Fruit fly (Drosophila melanogaster) Kc167 (cell line): Measurements from ENCODE around the gene CG13457.

Experiments
- Myc ChIP-seq: fragments of >200 bp; optimal IDR thresholded peaks from 2 replicates; lab custom pipeline; 2017; ENCODE audit warnings: missing external identifiers
- Sin3A ChIP-seq: fragments of >200 bp; optimal IDR thresholded peaks from 2 replicates; lab custom pipeline; 2018; ENCODE audit warnings: missing external identifiers
- h ChIP-seq: fragments of >200 bp; optimal IDR thresholded peaks from 3 replicates; lab custom pipeline; 2018; ENCODE audit warnings: missing external identifiers
- insv ChIP-seq: fragments of >200 bp; optimal IDR thresholded peaks from 3 replicates; lab custom pipeline; 2018; ENCODE audit warnings: missing external identifiers
- psq ChIP-seq: fragments of >200 bp; optimal IDR thresholded peaks from 2 replicates; lab custom pipeline; 2017; ENCODE audit warnings: missing external identifiers
- ttk ChIP-seq: sonication (Bioruptor generic); optimal IDR thresholded peaks from 2 replicates; lab custom pipeline; 2017; ENCODE audit warnings: missing external identifiers

CG13457 gene

dm6 chr3L:15107776-15108379, 23.3 kb downstream of the CG13457 start:
- TF ChIP-seq psq (lab: Kevin White, UChicago) (no peak), Myc (no peak), ttk (no peak), Sin3A (no peak), h (lab: Kevin White, UChicago) (no peak)

- TF ChIP-seq Sin3A = no peak
- TF ChIP-seq ttk = no peak
- no peak for TF ChIP-seq insv (lab: Kevin White, UChicago)
- no peak for TF ChIP-seq psq (lab: Kevin White, UChicago)
- no peak for TF ChIP-seq h (lab: Kevin White, UChicago)
- no peak for TF ChIP-seq Myc
These were observed 23.9 kb downstream of the CG13457 start for dm6 chr3L:15107158-15107775.

dm6 chr3L:15105566-15106207, 25.5 kb downstream of the CG13457 start, which contains the start of gene CG45071:
Gene CG45071, plus strand, starts transcription at chr3L:15105882.
- TF ChIP-seq h (lab: Kevin White, UChicago) (no peak), ttk (no peak), psq (lab: Kevin White, UChicago) (no peak)

DNA sequence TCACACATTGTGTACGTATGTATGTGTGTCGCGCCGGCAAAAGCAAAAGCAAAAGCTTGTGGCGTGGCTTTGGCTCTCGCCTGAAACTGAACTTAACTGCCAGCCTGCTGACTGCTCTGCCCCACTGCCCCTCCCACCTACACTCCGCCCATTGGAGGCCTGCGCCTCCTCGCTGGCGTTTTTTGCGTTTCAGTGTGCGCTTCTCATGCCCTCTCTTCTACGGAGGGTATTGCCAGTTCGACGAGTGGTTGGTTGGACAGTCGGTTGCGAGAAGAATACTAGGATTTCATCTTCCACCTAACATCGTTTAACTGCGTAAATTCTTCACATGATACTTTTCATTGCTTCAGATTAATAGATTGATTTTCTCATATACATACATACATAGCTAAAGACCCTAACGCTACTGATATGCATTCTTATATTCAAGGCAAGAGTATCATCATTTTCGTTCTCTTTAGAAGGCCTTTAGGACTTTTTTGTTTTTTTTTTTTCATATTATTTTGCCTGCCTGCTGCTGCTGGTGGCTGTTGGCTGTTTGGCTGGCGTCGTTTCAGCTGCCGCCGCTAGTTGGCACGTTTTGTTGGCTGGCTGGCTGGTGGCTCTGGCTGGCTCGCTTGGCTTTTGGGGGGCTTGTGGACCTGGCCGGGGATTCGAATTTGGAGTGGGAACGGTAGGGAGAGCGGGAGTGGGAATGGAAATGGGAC, 26.2 kb downstream of the CG13457 start:
- TF ChIP-seq h (lab: Kevin White, UChicago) = no peak
- no peak for TF ChIP-seq ttk
- TF ChIP-seq Sin3A = no peak
- no peak for TF ChIP-seq psq (lab: Kevin White, UChicago)
- TF ChIP-seq insv (lab: Kevin White, UChicago) = no peak
- TF ChIP-seq Myc = no peak

- TF ChIP-seq psq (lab: Kevin White, UChicago) (no peak), h (lab: Kevin White, UChicago) (no peak), Myc (no peak), insv (lab: Kevin White, UChicago) (no peak), Sin3A (no peak), ttk (no peak)
These were observed 27.0 kb downstream of the CG13457 start for dm6 chr3L:15103988-15104848.

- TF ChIP-seq h (lab: Kevin White, UChicago) (no peak), Sin3A (no peak)
These were observed 28.4 kb downstream of the CG13457 start for dm6 chr3L:15102669-15103309.

DNA sequence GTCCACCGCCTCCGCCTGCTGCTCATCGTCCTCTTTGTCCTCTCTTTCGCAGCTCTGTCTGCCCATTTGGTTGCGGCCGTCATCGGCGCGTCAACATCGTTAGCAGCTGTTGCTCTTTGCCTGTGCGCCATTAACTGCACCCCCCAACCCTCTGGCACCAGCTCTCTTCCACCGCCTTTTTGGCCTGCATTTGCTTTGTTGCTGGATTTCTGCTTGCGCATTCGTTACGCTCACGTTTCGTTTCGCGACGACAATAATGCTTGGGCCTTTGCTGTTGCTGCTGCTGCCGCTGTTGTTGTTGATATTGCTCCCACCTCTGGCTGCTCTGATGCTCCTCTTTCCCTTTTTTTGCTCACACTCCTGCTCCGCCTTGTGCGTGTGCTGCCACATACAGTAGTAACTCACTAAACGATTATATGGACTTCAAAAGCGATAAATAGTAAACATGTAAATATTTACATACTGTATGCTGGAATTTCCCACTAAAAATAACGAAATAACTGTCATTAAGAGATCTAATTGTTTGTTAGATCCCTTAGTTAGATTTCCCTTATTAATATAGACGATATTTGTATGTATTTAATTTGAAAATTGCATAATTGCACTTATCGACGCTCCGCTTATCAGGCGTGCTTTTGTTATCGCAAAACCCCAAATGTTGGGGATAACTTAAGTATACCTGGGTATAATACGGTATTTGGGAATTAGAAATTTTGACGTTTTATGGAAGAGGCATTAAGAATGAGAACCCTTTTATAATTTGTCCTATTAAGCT, 29.4 kb downstream of the CG13457 start:
- no peak for TF ChIP-seq Myc
- no peak for TF ChIP-seq Sin3A
- no peak for TF ChIP-seq h (lab: Kevin White, UChicago)
- TF ChIP-seq insv (lab: Kevin White, UChicago) = no peak
- TF ChIP-seq psq (lab: Kevin White, UChicago) = no peak
- no peak for TF ChIP-seq ttk

- no peak for TF ChIP-seq h (lab: Kevin White, UChicago)
- no peak for TF ChIP-seq Sin3A
- TF ChIP-seq ttk = no peak
- no peak for TF ChIP-seq insv (lab: Kevin White, UChicago)
- no peak for TF ChIP-seq Myc
These were observed 30.2 kb downstream of the CG13457 start for dm6 chr3L:15100983-15101382.

dm6 chr3L:15099541-15099940, 31.6 kb downstream of the CG13457 start:
- TF ChIP-seq Sin3A (no peak), insv (lab: Kevin White, UChicago) (no peak), h (lab: Kevin White, UChicago) (no peak), ttk (no peak), Myc (no peak)

DNA sequence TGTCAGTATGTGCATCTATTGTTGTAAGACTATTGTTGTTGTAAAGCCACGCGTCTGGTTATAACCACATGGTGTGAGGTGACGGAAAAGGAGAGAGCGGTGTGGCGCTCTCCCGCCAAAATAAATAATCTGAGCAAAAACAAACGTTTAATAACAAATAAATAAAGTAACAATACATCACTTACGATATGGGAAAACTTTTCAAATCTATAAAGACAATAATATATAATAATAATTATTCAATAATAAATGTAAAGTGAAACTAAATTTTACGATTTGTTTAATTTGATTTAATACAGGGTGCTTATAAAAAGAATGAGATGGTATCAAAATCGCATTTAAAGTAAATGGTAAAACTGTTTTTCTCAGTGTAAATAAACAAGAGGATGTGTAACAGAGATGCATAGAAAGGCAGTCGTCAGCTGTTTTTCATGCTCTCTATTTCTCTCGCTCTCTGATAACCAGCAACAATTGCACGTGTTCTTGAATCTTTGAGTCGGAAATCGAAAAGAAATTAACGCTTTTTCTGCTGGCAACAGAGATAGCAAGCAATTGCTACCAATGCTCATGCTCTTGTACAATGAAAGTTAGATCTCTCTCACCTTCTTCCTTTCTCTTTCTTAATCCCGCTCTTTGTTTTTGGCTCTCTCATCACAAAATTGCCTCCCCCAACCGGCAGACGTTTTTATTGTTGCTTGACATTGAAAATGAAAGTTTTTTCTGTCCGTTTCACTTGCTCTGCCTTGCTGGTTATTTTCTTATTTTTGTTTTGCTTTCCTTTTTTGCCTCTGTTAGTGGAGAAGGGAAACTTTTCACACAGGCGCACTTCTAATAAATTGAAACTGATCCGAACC, 32.3 kb downstream of the CG13457 start:
- TF ChIP-seq psq (lab: Kevin White, UChicago) = no peak
- no peak for TF ChIP-seq ttk
- TF ChIP-seq Myc = no peak
- no peak for TF ChIP-seq Sin3A
- TF ChIP-seq h (lab: Kevin White, UChicago) = no peak
- no peak for TF ChIP-seq insv (lab: Kevin White, UChicago)
